Worm (Caenorhabditis elegans) whole organism, late embryonic: Measurements from ENCODE around the gene scl-27.

ENCODE experiments used
- C08G9.2 ChIP-seq: sonication (generic microtip); optimal IDR thresholded peaks from 2 replicates; lab custom pipeline; 2016; ENCODE audit warnings: mild to moderate bottlenecking, missing genetic modification characterization, moderate library complexity, missing compliant biosample characterization
- C38D4.7 ChIP-seq: fragments of 200-800 bp; sonication (Bioruptor generic); optimal IDR thresholded peaks from 2 replicates; lab custom pipeline; 2018; ENCODE audit warnings: mild to moderate bottlenecking, missing genetic modification characterization, moderate library complexity, missing compliant biosample characterization
- K02D7.2 ChIP-seq: sonication (generic microtip); optimal IDR thresholded peaks from 2 replicates; lab custom pipeline; 2017; ENCODE audit warnings: mild to moderate bottlenecking, missing genetic modification characterization, missing compliant biosample characterization
- K09A11.1 ChIP-seq: sonication (generic microtip); optimal IDR thresholded peaks from 2 replicates; lab custom pipeline; 2017; ENCODE audit warnings: antibody characterized with exemption, mild to moderate bottlenecking, missing genetic modification characterization, missing compliant biosample characterization; ENCODE audit not compliant: insufficient read depth
- ceh-19 ChIP-seq: fragments of 200-800 bp; sonication (Bioruptor generic); optimal IDR thresholded peaks from 2 replicates; lab custom pipeline; 2018; ENCODE audit warnings: mild to moderate bottlenecking, missing genetic modification characterization, missing compliant biosample characterization
- ceh-24 ChIP-seq: sonication (generic microtip); optimal IDR thresholded peaks from 2 replicates; lab custom pipeline; 2016; ENCODE audit warnings: mild to moderate bottlenecking, missing genetic modification characterization, missing compliant biosample characterization
- ceh-6 ChIP-seq: fragments of 200-800 bp; sonication (Bioruptor generic); optimal IDR thresholded peaks from 2 replicates; lab custom pipeline; 2018; ENCODE audit warnings: mild to moderate bottlenecking, missing genetic modification characterization, missing compliant biosample characterization
- ceh-9 ChIP-seq: sonication (generic microtip); optimal IDR thresholded peaks from 2 replicates; lab custom pipeline; 2016; ENCODE audit warnings: mild to moderate bottlenecking, missing genetic modification characterization, inconsistent platforms, missing compliant biosample characterization
- che-1 ChIP-seq: sonication (generic microtip); optimal IDR thresholded peaks from 2 replicates; lab custom pipeline; 2016; ENCODE audit warnings: mild to moderate bottlenecking, missing genetic modification characterization, missing compliant biosample characterization
- dve-1 ChIP-seq: sonication (generic microtip); optimal IDR thresholded peaks from 2 replicates; lab custom pipeline; 2017; ENCODE audit warnings: antibody characterized with exemption, mild to moderate bottlenecking, missing genetic modification characterization, missing compliant biosample characterization
- elt-2 ChIP-seq: sonication (generic microtip); optimal IDR thresholded peaks from 2 replicates; lab custom pipeline; 2016; ENCODE audit warnings: missing genetic modification reagents, missing genetic modification characterization, missing compliant biosample characterization
- ets-4 ChIP-seq: sonication (generic microtip); optimal IDR thresholded peaks from 2 replicates; lab custom pipeline; 2016; ENCODE audit warnings: missing genetic modification characterization, missing compliant biosample characterization
- eyg-1 ChIP-seq: sonication (generic microtip); optimal IDR thresholded peaks from 2 replicates; lab custom pipeline; 2016; ENCODE audit warnings: missing genotype, missing genetic modification characterization, missing compliant biosample characterization
- fax-1 ChIP-seq: sonication (generic microtip); optimal IDR thresholded peaks from 2 replicates; lab custom pipeline; 2016; ENCODE audit warnings: missing genotype, missing genetic modification characterization, missing compliant biosample characterization
- fkh-10 ChIP-seq: fragments of 150-350 bp; optimal IDR thresholded peaks from 2 replicates; lab custom pipeline; 2014; ENCODE audit warnings: missing biosample characterization, missing genetic modification reagents, missing genetic modification characterization
- hlh-15 ChIP-seq: sonication (generic microtip); optimal IDR thresholded peaks from 2 replicates; lab custom pipeline; 2016; ENCODE audit warnings: missing genetic modification characterization, missing compliant biosample characterization
- hlh-8 ChIP-seq: sonication (generic microtip); optimal IDR thresholded peaks from 2 replicates; lab custom pipeline; 2016; ENCODE audit warnings: missing genotype, missing genetic modification characterization, missing compliant biosample characterization
- madf-2 ChIP-seq: sonication (generic microtip); optimal IDR thresholded peaks from 2 replicates; lab custom pipeline; 2017; ENCODE audit warnings: missing genetic modification characterization, missing compliant biosample characterization
- mec-3 ChIP-seq: sonication (generic microtip); optimal IDR thresholded peaks from 2 replicates; lab custom pipeline; 2016; ENCODE audit warnings: borderline replicate concordance, missing genetic modification characterization, missing compliant biosample characterization
- nfya-1 ChIP-seq: sonication (generic microtip); optimal IDR thresholded peaks from 2 replicates; lab custom pipeline; 2017; ENCODE audit warnings: missing genetic modification characterization, mild to moderate bottlenecking, missing compliant biosample characterization, antibody characterized with exemption, moderate library complexity
- npax-4 ChIP-seq: sonication (generic microtip); optimal IDR thresholded peaks from 2 replicates; lab custom pipeline; 2016; ENCODE audit warnings: missing genetic modification characterization, missing compliant biosample characterization
- odd-2 ChIP-seq: sonication (generic microtip); optimal IDR thresholded peaks from 2 replicates; lab custom pipeline; 2017; ENCODE audit warnings: antibody characterized with exemption, mild to moderate bottlenecking, missing genetic modification characterization, missing compliant biosample characterization
- pat-9 ChIP-seq: fragments of 200-800 bp; sonication (Bioruptor generic); optimal IDR thresholded peaks from 2 replicates; lab custom pipeline; 2018; ENCODE audit warnings: mild to moderate bottlenecking, missing genetic modification characterization, moderate library complexity, missing compliant biosample characterization
- pax-1 ChIP-seq: fragments of 150-350 bp; optimal IDR thresholded peaks from 2 replicates; lab custom pipeline; 2014; ENCODE audit warnings: missing biosample characterization, missing genetic modification characterization
- pha-4 ChIP-seq: fragments of 150-350 bp; optimal IDR thresholded peaks from 2 replicates; lab custom pipeline; 2018; ENCODE audit warnings: missing biosample characterization, missing genetic modification reagents, missing genetic modification characterization
- ref-2 ChIP-seq: sonication (generic microtip); optimal IDR thresholded peaks from 2 replicates; lab custom pipeline; 2016; ENCODE audit warnings: missing genetic modification characterization, missing compliant biosample characterization
- sox-2 ChIP-seq: fragments of 200-800 bp; sonication (Bioruptor generic); IDR thresholded peaks from 2 replicates; pipeline ENCODE4 v1.3.6; 2022; ENCODE audit warnings: missing genetic modification reagents, missing genetic modification characterization, missing compliant biosample characterization
- sox-4 ChIP-seq: sonication (generic microtip); optimal IDR thresholded peaks from 2 replicates; lab custom pipeline; 2017; ENCODE audit warnings: mild to moderate bottlenecking, missing genetic modification characterization, inconsistent platforms, missing compliant biosample characterization
- tbx-7 ChIP-seq: sonication (generic microtip); optimal IDR thresholded peaks from 2 replicates; lab custom pipeline; 2016; ENCODE audit warnings: missing genotype, missing genetic modification characterization, missing compliant biosample characterization
- unc-3 ChIP-seq, 2 experiments: fragments of 200-800 bp in 1 of 2; sonication (Bioruptor generic) in 1 of 2; sonication (generic microtip) in 1 of 2; conservative IDR thresholded peaks in 1 of 2; optimal IDR thresholded peaks in 1 of 2; 2 replicates each; pipeline versions ENCODE4 v1.3.6 to Lab custom; 2016 to 2022; ENCODE audit warnings: missing compliant biosample characterization in 2 of 2, missing genetic modification characterization in 2 of 2, missing genetic modification reagents in 1 of 2
- unc-55 ChIP-seq: sonication (generic microtip); optimal IDR thresholded peaks from 2 replicates; lab custom pipeline; 2017; ENCODE audit warnings: missing biosample characterization, missing genetic modification reagents, missing genetic modification characterization
- ztf-16 ChIP-seq: sonication (generic microtip); optimal IDR thresholded peaks from 2 replicates; lab custom pipeline; 2017; ENCODE audit warnings: missing genetic modification characterization, missing compliant biosample characterization

Gene scl-27

DNA sequence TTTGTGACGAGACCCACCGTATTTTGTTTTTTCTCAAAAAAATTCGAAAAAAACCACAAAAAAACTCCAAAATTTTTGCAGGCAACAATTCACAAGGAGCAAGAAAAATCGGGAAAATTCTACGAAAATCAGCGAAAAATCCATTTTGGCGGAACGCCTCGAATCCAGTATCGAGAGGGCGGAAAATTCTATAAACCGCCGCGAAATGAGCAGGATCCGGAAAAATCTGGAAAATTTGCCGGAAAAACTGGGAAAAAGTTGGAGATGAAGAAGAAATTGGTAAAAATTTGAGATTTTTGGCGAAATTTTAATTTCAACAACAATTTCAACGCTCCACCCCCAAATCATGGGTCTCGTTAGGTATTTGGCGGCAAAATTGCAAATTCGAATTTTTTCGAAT lies 39.8 kb upstream of the scl-27 start:
- TF ChIP-seq nfya-1 (tag; lab: Kevin White, UChicago) = no peak
- no peak for TF ChIP-seq mec-3 (tag; lab: Kevin White, UChicago)
- no peak for TF ChIP-seq ceh-24 (tag; lab: Kevin White, UChicago)
- no peak for TF ChIP-seq unc-55 (GFP tag; lab: Kevin White, UChicago)
- TF ChIP-seq sox-4 = no peak
- TF ChIP-seq unc-3 (GFP tag; conservative IDR thresholded peaks at IDR 0.05; lab: Robert Waterston, UW) = no peak
- no peak for TF ChIP-seq unc-3 (tag; optimal IDR thresholded peaks at IDR 0.05; lab: Kevin White, UChicago)
- no peak for TF ChIP-seq C08G9.2 (tag; lab: Kevin White, UChicago)
- TF ChIP-seq ztf-16 = no peak
- TF ChIP-seq elt-2 (tag; lab: Kevin White, UChicago) = no peak
- no peak for TF ChIP-seq pha-4 (tag; lab: Kevin White, UChicago)
- TF ChIP-seq ceh-6 (GFP tag; lab: Kevin White, UChicago) = no peak
- no peak for TF ChIP-seq hlh-8 (tag; lab: Kevin White, UChicago)
- TF ChIP-seq hlh-15 (tag; lab: Kevin White, UChicago) = no peak

DNA sequence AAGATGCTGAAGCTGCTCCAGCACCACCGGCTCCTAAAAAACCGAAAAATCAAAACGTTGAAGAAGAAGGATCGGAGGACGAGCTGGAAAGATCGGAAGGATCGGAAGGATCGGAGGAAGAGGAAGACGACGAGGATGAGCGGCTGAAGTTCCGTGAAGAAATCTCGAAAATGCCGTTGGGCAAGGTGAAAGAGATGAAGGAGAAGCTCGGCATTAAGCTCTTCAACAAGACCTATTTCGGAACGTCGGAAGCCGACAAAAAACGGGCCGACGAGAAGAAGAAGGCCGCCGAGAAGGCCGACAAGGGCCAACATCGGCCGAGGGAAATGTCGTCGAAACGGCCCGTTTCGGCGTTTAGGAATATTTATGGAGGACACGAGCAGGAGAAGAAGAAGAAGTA lies 38.5 kb upstream of the scl-27 start:
- TF ChIP-seq dve-1 (tag; lab: Kevin White, UChicago) (no peak), C08G9.2 (tag; lab: Kevin White, UChicago) (no peak), ref-2 (tag; lab: Kevin White, UChicago) (no peak), ztf-16 (no peak), odd-2 (tag; lab: Kevin White, UChicago) (no peak), mec-3 (tag; lab: Kevin White, UChicago) (no peak), pax-1 (no peak), fkh-10 (GFP tag; lab: Kevin White, UChicago) (no peak), pha-4 (tag; lab: Kevin White, UChicago) (no peak), madf-2 (no peak), ets-4 (tag; lab: Kevin White, UChicago) (no peak), fax-1 (tag; lab: Kevin White, UChicago) (no peak), pat-9 (tag; lab: Kevin White, UChicago) (no peak)

DNA sequence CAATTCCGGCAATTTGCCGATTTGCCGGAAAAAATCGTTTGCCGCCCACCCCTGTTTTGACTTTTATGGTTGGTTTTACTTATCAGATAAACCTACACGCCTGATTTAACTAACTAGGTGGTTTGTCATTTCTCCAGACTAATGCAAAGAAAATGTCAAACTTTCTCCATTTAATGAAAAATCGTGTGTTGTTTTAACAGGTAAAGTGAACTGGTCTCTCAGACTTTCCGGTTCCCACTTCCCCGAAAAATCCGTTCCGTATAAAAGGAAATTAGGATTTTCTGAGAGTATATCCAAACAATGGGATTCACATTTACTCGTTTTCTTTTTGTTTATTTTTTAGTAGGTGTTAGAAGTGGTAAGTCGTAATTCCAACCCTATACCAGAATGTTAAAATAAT lies 35.2 kb upstream of the scl-27 start, which contains the start of gene mltn-6:
Gene mltn-6, plus strand, starts transcription at position 301 of the 400 bp plus-strand sequence.
- TF ChIP-seq unc-3 (GFP tag; conservative IDR thresholded peaks at IDR 0.05; lab: Robert Waterston, UW) (no peak), unc-3 (tag; optimal IDR thresholded peaks at IDR 0.05; lab: Kevin White, UChicago) (no peak), npax-4 (no peak), che-1 (no peak), pat-9 (tag; lab: Kevin White, UChicago) (no peak), ztf-16 (no peak), madf-2 (no peak), eyg-1 (tag; lab: Kevin White, UChicago) (no peak), K09A11.1 (tag; lab: Kevin White, UChicago) (no peak), tbx-7 (tag; lab: Kevin White, UChicago) (no peak), unc-55 (GFP tag; lab: Kevin White, UChicago) (no peak)

DNA sequence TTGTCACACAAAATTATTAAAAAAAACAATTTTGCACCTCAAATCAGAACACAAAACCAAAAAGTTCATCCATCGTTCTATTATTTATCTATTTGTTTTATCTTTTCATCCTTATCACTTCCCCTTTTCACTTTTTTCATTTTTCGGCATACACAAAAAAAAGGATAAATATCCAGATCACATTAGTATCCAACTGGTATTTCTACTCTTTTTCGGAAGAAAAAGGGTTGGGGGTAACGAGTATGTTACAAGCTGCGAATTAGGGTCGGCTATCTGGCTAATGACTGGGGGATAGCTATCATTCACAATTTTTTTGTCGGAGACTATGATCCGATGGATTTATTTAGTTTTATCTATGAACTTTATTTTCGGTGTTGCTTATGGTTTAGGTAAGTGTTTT lies 29.8 kb upstream of the scl-27 start, which contains the start of gene mltn-7:
Gene mltn-7, plus strand, starts transcription at position 301 of the 400 bp plus-strand sequence.
- TF ChIP-seq npax-4 (no peak), K09A11.1 (tag; lab: Kevin White, UChicago) (no peak), sox-2 (GFP tag; lab: Robert Waterston, UW) (no peak), elt-2 (tag; lab: Kevin White, UChicago) (no peak), sox-4 (no peak), hlh-8 (tag; lab: Kevin White, UChicago) (no peak), C38D4.7 (GFP tag; lab: Kevin White, UChicago) (no peak), K02D7.2 (tag; lab: Kevin White, UChicago) (no peak), tbx-7 (tag; lab: Kevin White, UChicago) (no peak), fax-1 (tag; lab: Kevin White, UChicago) (no peak), madf-2 (no peak), ceh-9 (tag; lab: Kevin White, UChicago) (no peak), ceh-19 (GFP tag; lab: Kevin White, UChicago) (no peak)
